Fruit fly (Drosophila melanogaster) whole organism, embryonic: ENCODE data around the gene mRpL40.

Experiments
- ATbp ChIP-seq: fragments of 200-800 bp; sonication (Bioruptor generic); optimal IDR thresholded peaks from 2 replicates; lab custom pipeline; 2017; ENCODE audit warnings: missing biosample characterization, mild to moderate bottlenecking, missing genetic modification characterization, missing genetic modification reagents
- Ada2b ChIP-seq: fragments of 200-800 bp; sonication (Bioruptor generic); IDR thresholded peaks from 2 replicates; pipeline ENCODE4 v1.3.6; 2022; ENCODE audit warnings: missing biosample characterization, missing genetic modification characterization
- BtbVII ChIP-seq: fragments of 200-800 bp; sonication (Bioruptor generic); optimal IDR thresholded peaks from 3 replicates; lab custom pipeline; 2017; ENCODE audit warnings: missing biosample characterization, mild to moderate bottlenecking, missing genetic modification characterization
- CG10209 ChIP-seq: fragments of 200-800 bp; sonication (Bioruptor generic); optimal IDR thresholded peaks from 3 replicates; lab custom pipeline; 2017; ENCODE audit warnings: missing biosample characterization, mild to moderate bottlenecking, missing genetic modification characterization, missing genetic modification reagents
- CG10366 ChIP-seq: fragments of 200-800 bp; sonication (Bioruptor generic); IDR thresholded peaks from 2 replicates; pipeline ENCODE4 v1.3.6; 2022; ENCODE audit warnings: missing biosample characterization, missing genetic modification characterization
- CG10654 ChIP-seq: fragments of 200-800 bp; sonication (Bioruptor generic); optimal IDR thresholded peaks from 2 replicates; lab custom pipeline; 2016; ENCODE audit warnings: missing biosample characterization, missing genetic modification characterization
- CG11085 ChIP-seq: fragments of 200-800 bp; sonication (Bioruptor generic); IDR thresholded peaks from 2 replicates; pipeline ENCODE4 v1.3.6; 2022; ENCODE audit warnings: missing biosample characterization, missing genetic modification characterization
- CG11560 ChIP-seq: fragments of 200-800 bp; sonication (Bioruptor generic); IDR thresholded peaks from 3 replicates; pipeline ENCODE4 v1.3.6; 2022; ENCODE audit warnings: missing biosample characterization, missing genetic modification characterization
- CG16779 ChIP-seq: fragments of 200-800 bp; sonication (Bioruptor generic); IDR thresholded peaks from 2 replicates; pipeline ENCODE4 v1.3.6; 2022; ENCODE audit warnings: missing biosample characterization, missing genetic modification characterization
- CG16813 ChIP-seq: fragments of 200-800 bp; sonication (Bioruptor generic); IDR thresholded peaks from 3 replicates; pipeline ENCODE4 v1.3.6; 2022; ENCODE audit warnings: missing biosample characterization, missing genetic modification characterization; ENCODE audit not compliant: partially characterized antibody
- CG17186 ChIP-seq: fragments of 200-800 bp; sonication (Bioruptor generic); optimal IDR thresholded peaks from 3 replicates; lab custom pipeline; 2017; ENCODE audit warnings: missing biosample characterization, missing genetic modification reagents, missing genetic modification characterization
- CG17802 ChIP-seq: fragments of 200-800 bp; sonication (Bioruptor generic); optimal IDR thresholded peaks from 2 replicates; lab custom pipeline; 2018; ENCODE audit warnings: missing biosample characterization, mild to moderate bottlenecking, missing genetic modification characterization, moderate library complexity
- CG18764 ChIP-seq: fragments of 200-800 bp; sonication (Bioruptor generic); optimal IDR thresholded peaks from 3 replicates; lab custom pipeline; 2016; ENCODE audit warnings: missing biosample characterization, missing genetic modification characterization
- CG30431 ChIP-seq: fragments of 200-800 bp; sonication (Bioruptor generic); optimal IDR thresholded peaks from 2 replicates; lab custom pipeline; 2017; ENCODE audit warnings: missing biosample characterization, missing genetic modification characterization
- CG31388 ChIP-seq: fragments of 200-800 bp; sonication (Bioruptor generic); optimal IDR thresholded peaks from 2 replicates; lab custom pipeline; 2016; ENCODE audit warnings: missing biosample characterization, missing genetic modification characterization
- CG32767 ChIP-seq: fragments of 200-800 bp; sonication (Bioruptor generic); IDR thresholded peaks from 2 replicates; pipeline ENCODE4 v1.3.6; 2022; ENCODE audit warnings: missing biosample characterization, missing genetic modification characterization
- CG8281 ChIP-seq: fragments of 200-800 bp; sonication (Bioruptor generic); optimal IDR thresholded peaks from 2 replicates; lab custom pipeline; 2018; ENCODE audit warnings: missing biosample characterization, mild to moderate bottlenecking, missing genetic modification characterization, moderate library complexity
- CG8924 ChIP-seq: fragments of 200-800 bp; optimal IDR thresholded peaks from 3 replicates; lab custom pipeline; 2019; ENCODE audit warnings: missing biosample characterization, mild to moderate bottlenecking, missing genetic modification characterization, moderate library complexity
- CoRest ChIP-seq: fragments of 200-800 bp; sonication (Bioruptor generic); optimal IDR thresholded peaks from 3 replicates; lab custom pipeline; 2018; ENCODE audit warnings: missing biosample characterization, mild to moderate bottlenecking, missing genetic modification characterization, moderate library complexity
- Dfd ChIP-seq, 2 experiments: fragments of >200 bp; optimal IDR thresholded peaks; 2 replicates each; lab custom pipeline; 2017; ENCODE audit warnings: missing biosample characterization in 2 of 2, missing genetic modification characterization in 2 of 2
- Dip2 ChIP-seq: fragments of 200-800 bp; sonication (Bioruptor generic); IDR thresholded peaks from 2 replicates; pipeline ENCODE4 v1.3.6; 2022; ENCODE audit warnings: missing biosample characterization, missing genetic modification characterization
- ERR ChIP-seq: fragments of 200-800 bp; sonication (Bioruptor generic); optimal IDR thresholded peaks from 2 replicates; lab custom pipeline; 2016; ENCODE audit warnings: missing biosample characterization, missing genetic modification characterization
- GATAe ChIP-seq: fragments of 200-800 bp; sonication (Bioruptor generic); conservative IDR thresholded peaks from 2 replicates; pipeline ENCODE4 v1.3.6; 2022; ENCODE audit warnings: missing biosample characterization, missing genetic modification characterization
- Gsc ChIP-seq: fragments of 200-800 bp; sonication (Bioruptor generic); IDR thresholded peaks from 2 replicates; pipeline ENCODE4 v1.3.6; 2022; ENCODE audit warnings: missing biosample characterization, missing genetic modification characterization
- Gug ChIP-seq: fragments of 200-800 bp; sonication (Bioruptor generic); IDR thresholded peaks from 4 replicates; pipeline ENCODE4 v1.3.6; 2022; ENCODE audit warnings: missing biosample characterization, missing genetic modification characterization
- HLH4C ChIP-seq: fragments of 200-800 bp; sonication (Bioruptor generic); IDR thresholded peaks from 3 replicates; pipeline ENCODE4 v1.3.6; 2022; ENCODE audit warnings: missing biosample characterization, missing genetic modification characterization; ENCODE audit not compliant: partially characterized antibody
- HLH54F ChIP-seq: fragments of 200-800 bp; sonication (Bioruptor generic); optimal IDR thresholded peaks from 3 replicates; lab custom pipeline; 2016; ENCODE audit warnings: missing biosample characterization, missing genetic modification characterization
- Hr3 ChIP-seq: fragments of 200-800 bp; sonication (Bioruptor generic); optimal IDR thresholded peaks from 3 replicates; lab custom pipeline; 2016; ENCODE audit warnings: missing biosample characterization, missing genetic modification characterization
- Hr39 ChIP-seq: fragments of >200 bp; optimal IDR thresholded peaks from 2 replicates; lab custom pipeline; 2017
- Hr51 ChIP-seq, 2 experiments: fragments of 200-800 bp; sonication (Bioruptor generic); optimal IDR thresholded peaks; 2 replicates in 1 of 2; 3 replicates in 1 of 2; lab custom pipeline; 2016 to 2018; ENCODE audit warnings: missing biosample characterization in 2 of 2, missing genetic modification characterization in 2 of 2, mild to moderate bottlenecking in 1 of 2, moderate library complexity in 1 of 2
- Max ChIP-seq: fragments of 200-800 bp; sonication (Bioruptor generic); optimal IDR thresholded peaks from 2 replicates; lab custom pipeline; 2016; ENCODE audit warnings: missing biosample characterization, mild to moderate bottlenecking, missing genetic modification characterization
- NC2β ChIP-seq: fragments of 200-800 bp; sonication (Bioruptor generic); optimal IDR thresholded peaks from 2 replicates; lab custom pipeline; 2016; ENCODE audit warnings: missing biosample characterization, missing genetic modification characterization
- Tbp ChIP-seq: fragments of >200 bp; optimal IDR thresholded peaks from 2 replicates; lab custom pipeline; 2018; ENCODE audit warnings: missing biosample characterization, missing genetic modification characterization
- ato ChIP-seq: fragments of 200-800 bp; sonication (Bioruptor generic); IDR thresholded peaks from 2 replicates; pipeline ENCODE4 v1.3.6; 2022; ENCODE audit warnings: missing biosample characterization, missing genetic modification characterization; ENCODE audit not compliant: partially characterized antibody
- bab2 ChIP-seq: fragments of 200-800 bp; sonication (Bioruptor generic); optimal IDR thresholded peaks from 2 replicates; lab custom pipeline; 2016; ENCODE audit warnings: missing biosample characterization, missing genetic modification characterization
- bbx ChIP-seq: fragments of 200-800 bp; sonication (Bioruptor generic); IDR thresholded peaks from 2 replicates; pipeline ENCODE4 v1.3.6; 2022; ENCODE audit warnings: missing biosample characterization, missing genetic modification characterization; ENCODE audit not compliant: partially characterized antibody
- cato ChIP-seq: fragments of 200-800 bp; sonication (Bioruptor generic); optimal IDR thresholded peaks from 2 replicates; lab custom pipeline; 2016; ENCODE audit warnings: missing biosample characterization, missing genetic modification characterization, borderline replicate concordance
- crol ChIP-seq: fragments of 200-800 bp; sonication (Bioruptor generic); IDR thresholded peaks from 2 replicates; pipeline ENCODE4 v1.3.6; 2022; ENCODE audit warnings: missing biosample characterization, missing genetic modification characterization
- fd64A ChIP-seq: fragments of 200-800 bp; sonication (Bioruptor generic); optimal IDR thresholded peaks from 3 replicates; lab custom pipeline; 2018; ENCODE audit warnings: missing biosample characterization, mild to moderate bottlenecking, missing genetic modification characterization
- ind ChIP-seq: fragments of 200-800 bp; sonication (Bioruptor generic); optimal IDR thresholded peaks from 3 replicates; lab custom pipeline; 2016; ENCODE audit warnings: missing biosample characterization, missing genetic modification characterization
- lbe ChIP-seq: fragments of 200-800 bp; sonication (Bioruptor generic); optimal IDR thresholded peaks from 2 replicates; lab custom pipeline; 2016; ENCODE audit warnings: missing biosample characterization, mild to moderate bottlenecking, missing genetic modification characterization
- lov ChIP-seq, 2 experiments: fragments of 200-800 bp in 1 of 2; fragments of >200 bp in 1 of 2; sonication (Bioruptor generic) in 1 of 2; IDR thresholded peaks in 1 of 2; optimal IDR thresholded peaks in 1 of 2; 2 replicates in 1 of 2; 3 replicates in 1 of 2; pipeline versions ENCODE4 v1.3.6 to Lab custom; 2017 to 2022; ENCODE audit warnings: missing biosample characterization in 1 of 2, missing genetic modification characterization in 1 of 2
- onecut ChIP-seq: fragments of 200-800 bp; sonication (Bioruptor generic); IDR thresholded peaks from 2 replicates; pipeline ENCODE4 v1.3.6; 2022; ENCODE audit warnings: missing biosample characterization, missing genetic modification characterization
- p53 ChIP-seq: fragments of 200-800 bp; sonication (Bioruptor generic); optimal IDR thresholded peaks from 2 replicates; lab custom pipeline; 2016; ENCODE audit warnings: missing biosample characterization, missing genetic modification characterization
- pan ChIP-seq, 4 experiments: fragments of >200 bp in 3 of 4; fragments of 200-800 bp in 1 of 4; sonication (Bioruptor generic) in 1 of 4; optimal IDR thresholded peaks in 3 of 4; IDR thresholded peaks in 1 of 4; 2 replicates each; pipeline versions ENCODE4 v1.3.6 to Lab custom; 2017 to 2022; ENCODE audit warnings: missing biosample characterization in 2 of 4, missing genetic modification characterization in 2 of 4, mixed read lengths in 1 of 4
- sim ChIP-seq: fragments of 200-800 bp; sonication (Bioruptor generic); IDR thresholded peaks from 2 replicates; pipeline ENCODE4 v1.3.6; 2022; ENCODE audit warnings: missing biosample characterization, missing genetic modification characterization
- sqz ChIP-seq: fragments of 200-800 bp; sonication (Bioruptor generic); optimal IDR thresholded peaks from 3 replicates; lab custom pipeline; 2018; ENCODE audit warnings: missing biosample characterization, mild to moderate bottlenecking, missing genetic modification characterization
- tin ChIP-seq: fragments of 200-800 bp; sonication (Bioruptor generic); optimal IDR thresholded peaks from 3 replicates; lab custom pipeline; 2016; ENCODE audit warnings: missing biosample characterization, missing genetic modification characterization
- zfh2 ChIP-seq: fragments of 200-800 bp; sonication (Bioruptor generic); optimal IDR thresholded peaks from 2 replicates; lab custom pipeline; 2016; ENCODE audit warnings: missing biosample characterization, missing genetic modification characterization

Gene mRpL40

DNA sequence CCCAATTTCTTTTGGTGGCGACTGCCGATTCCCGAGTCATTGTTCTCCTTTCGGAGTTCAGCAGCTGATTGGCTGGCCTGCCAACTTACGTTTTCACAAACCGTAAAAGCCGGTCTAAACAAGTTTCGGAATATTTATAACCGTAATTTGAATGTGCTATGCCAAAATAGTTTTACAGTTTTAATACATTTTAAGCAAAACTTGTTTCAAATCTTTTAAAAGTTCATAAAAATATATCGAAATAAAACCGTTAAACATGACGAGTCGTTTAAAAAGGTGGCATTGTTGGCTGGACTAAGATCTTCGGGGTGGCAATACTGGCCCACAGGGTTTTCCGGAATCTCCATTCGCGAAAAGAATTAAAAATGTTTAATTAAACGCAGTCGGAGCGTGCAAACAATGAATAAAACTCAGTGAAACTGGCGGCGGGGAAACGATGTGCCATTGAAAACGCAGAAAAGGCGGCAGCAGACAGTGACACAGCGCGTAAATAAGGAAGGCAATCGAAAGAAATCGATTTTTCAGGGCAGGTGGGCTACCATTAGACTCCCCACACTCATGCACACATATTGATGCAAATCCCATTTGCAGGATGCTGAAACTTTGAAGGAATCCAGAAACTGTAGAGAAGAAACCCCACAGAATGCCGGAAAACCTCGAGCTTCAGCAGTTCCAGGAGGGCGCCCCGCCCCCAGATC is 28.0 kb downstream of the mRpL40 start, which contains the start of the genes Exd2 and CG5281 (continued):
- TF ChIP-seq lov (optimal IDR thresholded peaks at IDR 0.05; lab: Kevin White, UChicago), result no peak
- no peak for TF ChIP-seq lov (GFP tag; IDR thresholded peaks at IDR 0.05; lab: Robert Waterston, UW)
- no peak for TF ChIP-seq Tbp (GFP tag; lab: Kevin White, UChicago)
- TF ChIP-seq Gug (GFP tag; lab: Robert Waterston, UW), result no peak
- no peak for TF ChIP-seq Dip2 (GFP tag; lab: Robert Waterston, UW)
- no peak for TF ChIP-seq CG31388 (GFP tag; lab: Kevin White, UChicago)
- TF ChIP-seq onecut (GFP tag; lab: Robert Waterston, UW), result peak; percentile 97
- TF ChIP-seq Gsc (GFP tag; lab: Robert Waterston, UW), result no peak
- peak; percentile 41 for TF ChIP-seq CG18764 (GFP tag; lab: Kevin White, UChicago)
- peak; percentile 50 for TF ChIP-seq CG10654
- no peak for TF ChIP-seq lbe
- peak; percentile 31; the same call in 1 of the 2 replicates for TF ChIP-seq CG10366 (GFP tag; lab: Robert Waterston, UW)
- TF ChIP-seq ato (GFP tag; lab: Robert Waterston, UW), result no peak
- TF ChIP-seq CG16779 (GFP tag; lab: Robert Waterston, UW), result no peak
- peak; percentile 40 for TF ChIP-seq bab2 (GFP tag; lab: Kevin White, UChicago)
- TF ChIP-seq NC2β (GFP tag; lab: Kevin White, UChicago), result peak; percentile 51
- peak; percentile 56 for TF ChIP-seq Max (GFP tag; lab: Kevin White, UChicago)
- TF ChIP-seq HLH54F (GFP tag; lab: Kevin White, UChicago), result peak; percentile 55
- TF ChIP-seq CG11560 (tag; lab: Robert Waterston, UW), result no peak
- TF ChIP-seq CG11085 (GFP tag; lab: Robert Waterston, UW), result no peak
- TF ChIP-seq tin (GFP tag; lab: Kevin White, UChicago), result peak; percentile 59
- TF ChIP-seq CG8924 (tag; lab: Kevin White, UChicago), result peak; percentile 38
- TF ChIP-seq Ada2b (GFP tag; lab: Robert Waterston, UW), result 0 out of 2 replicates have a peak, but pooled peaks have one; percentile 5
- TF ChIP-seq sqz (GFP tag; lab: Kevin White, UChicago), result no peak
- TF ChIP-seq CG17802 (tag; lab: Kevin White, UChicago), result no peak
- TF ChIP-seq CG8281 (tag; lab: Kevin White, UChicago), result no peak
- peak; percentile 22 for TF ChIP-seq cato (GFP tag; lab: Kevin White, UChicago)
- peak; percentile 55 for TF ChIP-seq zfh2 (GFP tag; lab: Kevin White, UChicago)
- TF ChIP-seq CG10209 (GFP tag; lab: Kevin White, UChicago), result peak; percentile 42
- TF ChIP-seq sim, result no peak
- TF ChIP-seq ATbp (GFP tag; lab: Kevin White, UChicago), result no peak
- TF ChIP-seq bbx (GFP tag; lab: Robert Waterston, UW), result no peak
- TF ChIP-seq pan (optimal IDR thresholded peaks at IDR 0.05; lab: Kevin White, UChicago), result no peak
- no peak for TF ChIP-seq pan (GFP tag; optimal IDR thresholded peaks at IDR 0.05 in 1 of 2, IDR thresholded peaks at IDR 0.05 in 1 of 2)
- peak; percentile 62 to 67 for TF ChIP-seq Hr51 (GFP tag; optimal IDR thresholded peaks at IDR 0.05; lab: Kevin White, UChicago)
- TF ChIP-seq Hr3 (GFP tag; lab: Kevin White, UChicago), result peak; percentile 42
- TF ChIP-seq CG17186, result no peak
- TF ChIP-seq GATAe, result no peak
- TF ChIP-seq HLH4C (GFP tag; lab: Robert Waterston, UW), result no peak
- TF ChIP-seq CG32767 (GFP tag; lab: Robert Waterston, UW), result no peak
- peak; percentile 26 for TF ChIP-seq p53
- TF ChIP-seq CG30431 (GFP tag; lab: Kevin White, UChicago), result no peak
- TF ChIP-seq CG16813 (GFP tag; lab: Robert Waterston, UW), result no peak
- no peak for TF ChIP-seq Dfd (GFP tag; optimal IDR thresholded peaks at IDR 0.05; lab: Kevin White, UChicago)
- TF ChIP-seq CoRest (tag; lab: Kevin White, UChicago), result peak; percentile 90
- no peak for TF ChIP-seq crol (GFP tag; lab: Robert Waterston, UW)
- TF ChIP-seq ERR (GFP tag; lab: Kevin White, UChicago), result peak; percentile 37
- no peak for TF ChIP-seq BtbVII (GFP tag; lab: Kevin White, UChicago)
- TF ChIP-seq ind, result peak; percentile 28
- TF ChIP-seq fd64A (GFP tag; lab: Kevin White, UChicago), result no peak
- no peak for TF ChIP-seq Hr39 (lab: Kevin White, UChicago)
- TF ChIP-seq, all 482 proteins: peak for 242
